ENCODE assay signal across 5 worm cellular contexts in genomic region chrV:14848510-14849206, ce11.
TF ChIP-seq lines count a peak whose summit lies in the region.

No protein-coding gene starts in this region.

TF ChIP-seq in whole organism, L1 larva, 84 proteins besides CTCF, POLR2A, EP300 and RAD21 (continued from another document and continues in another):
- peak in 2 of 3 experiments; percentile 9 to 46 for TF ChIP-seq dpl-1 (GFP tag; optimal IDR thresholded peaks at IDR 0.05; lab: Kevin White, UChicago)
- peak; percentile 43 for TF ChIP-seq nhr-11 (tag; optimal IDR thresholded peaks at IDR 0.05; lab: Kevin White, UChicago)
- TF ChIP-seq C04F5.9 (tag; optimal IDR thresholded peaks at IDR 0.05; lab: Kevin White, UChicago), result peak; percentile 16
- peak; percentile 91 for TF ChIP-seq nhr-71 (tag; optimal IDR thresholded peaks at IDR 0.05; lab: Kevin White, UChicago)
- TF ChIP-seq vab-15 (tag; optimal IDR thresholded peaks at IDR 0.05; lab: Kevin White, UChicago), result peak; percentile 75
- TF ChIP-seq pax-3 (tag; optimal IDR thresholded peaks at IDR 0.05; lab: Kevin White, UChicago), result peak; percentile 14
- no peak for TF ChIP-seq Y116A8C.19 (tag; optimal IDR thresholded peaks at IDR 0.05; lab: Kevin White, UChicago; ENCODE audit: borderline replicate concordance)
- peak; percentile 81 for TF ChIP-seq mep-1 (tag; optimal IDR thresholded peaks at IDR 0.05; lab: Kevin White, UChicago)
- peak; percentile 42; the same call in 1 of the 2 replicates for TF ChIP-seq grh-1 (GFP tag; IDR thresholded peaks at IDR 0.05; lab: Robert Waterston, UW)
- TF ChIP-seq lin-13 (GFP tag; optimal IDR thresholded peaks at IDR 0.05; lab: Kevin White, UChicago), result no peak
- peak; percentile 42 for TF ChIP-seq nhr-90 (tag; optimal IDR thresholded peaks at IDR 0.05; lab: Kevin White, UChicago; ENCODE audit: poor library complexity)
- TF ChIP-seq C16A3.4 (tag; optimal IDR thresholded peaks at IDR 0.05; lab: Kevin White, UChicago), result peak; percentile 26
- peak; percentile 63 for TF ChIP-seq dsc-1 (tag; optimal IDR thresholded peaks at IDR 0.05; lab: Kevin White, UChicago)
- no peak for TF ChIP-seq ets-5 (GFP tag; IDR thresholded peaks at IDR 0.05; lab: Robert Waterston, UW)
- peak; percentile 24 to 81 for TF ChIP-seq lin-35 (GFP tag; optimal IDR thresholded peaks at IDR 0.05; lab: Kevin White, UChicago)
- no peak for TF ChIP-seq pag-3 (tag; optimal IDR thresholded peaks at IDR 0.05; lab: Kevin White, UChicago; ENCODE audit: borderline replicate concordance, insufficient read depth)
- 0 out of 2 replicates have a peak, but pooled peaks have one; percentile 15 for TF ChIP-seq unc-98 (GFP tag; IDR thresholded peaks at IDR 0.05; lab: Robert Waterston, UW)
- TF ChIP-seq nhr-77 (tag; optimal IDR thresholded peaks at IDR 0.05; lab: Kevin White, UChicago), result no peak
- no peak for TF ChIP-seq ceh-8 (GFP tag; optimal IDR thresholded peaks at IDR 0.05; lab: Kevin White, UChicago)
- peak; percentile 70 for TF ChIP-seq unc-130 (tag; optimal IDR thresholded peaks at IDR 0.05; lab: Kevin White, UChicago)
- TF ChIP-seq elt-2 (tag; optimal IDR thresholded peaks at IDR 0.05; lab: Kevin White, UChicago), result peak; percentile 51
- TF ChIP-seq nhr-19 (GFP tag; conservative IDR thresholded peaks at IDR 0.05; lab: Robert Waterston, UW), result peak; percentile 78
- no peak for TF ChIP-seq nhr-12 (tag; optimal IDR thresholded peaks at IDR 0.05; lab: Kevin White, UChicago)
- TF ChIP-seq blmp-1 (tag; optimal IDR thresholded peaks at IDR 0.05; lab: Kevin White, UChicago), result peak; percentile 53
- TF ChIP-seq xbp-1 (tag; optimal IDR thresholded peaks at IDR 0.05; lab: Kevin White, UChicago), result peak; percentile 71

TF ChIP-seq in whole organism, L2 larva, 48 proteins besides CTCF, POLR2A, EP300 and RAD21 (continued from another document and continues in another):
- peak; percentile 76 for TF ChIP-seq nhr-6 (tag; optimal IDR thresholded peaks at IDR 0.05; lab: Kevin White, UChicago)
- TF ChIP-seq ama-1 (optimal IDR thresholded peaks at IDR 0.05; lab: Kevin White, UChicago), result peak; percentile 80
- no peak for TF ChIP-seq lin-39 (tag; optimal IDR thresholded peaks at IDR 0.05; lab: Kevin White, UChicago)
- TF ChIP-seq gmeb-1 (tag; optimal IDR thresholded peaks at IDR 0.05; lab: Kevin White, UChicago), result peak; percentile 55
- no peak for TF ChIP-seq egl-27 (tag; optimal IDR thresholded peaks at IDR 0.05; lab: Kevin White, UChicago)
- TF ChIP-seq elt-3 (tag; optimal IDR thresholded peaks at IDR 0.05; lab: Kevin White, UChicago), result no peak
- TF ChIP-seq nhr-25 (tag; optimal IDR thresholded peaks at IDR 0.05; lab: Kevin White, UChicago), result peak; percentile 79
- TF ChIP-seq R02D3.7 (tag; optimal IDR thresholded peaks at IDR 0.05; lab: Kevin White, UChicago), result no peak
- peak; percentile 63 for TF ChIP-seq C34F6.9 (tag; optimal IDR thresholded peaks at IDR 0.05; lab: Kevin White, UChicago)
- no peak for TF ChIP-seq nhr-12 (tag; optimal IDR thresholded peaks at IDR 0.05; lab: Kevin White, UChicago)
- no peak for TF ChIP-seq alr-1 (tag; optimal IDR thresholded peaks at IDR 0.05; lab: Kevin White, UChicago)
- peak; percentile 98 for TF ChIP-seq crh-2 (tag; optimal IDR thresholded peaks at IDR 0.05; lab: Kevin White, UChicago)
- peak; percentile 23 for TF ChIP-seq snpc-4 (tag; optimal IDR thresholded peaks at IDR 0.05; lab: Kevin White, UChicago)
- TF ChIP-seq ceh-16 (tag; optimal IDR thresholded peaks at IDR 0.05; lab: Kevin White, UChicago), result no peak
- TF ChIP-seq nhr-237 (tag; optimal IDR thresholded peaks at IDR 0.05; lab: Kevin White, UChicago), result no peak
- peak; percentile 16 for TF ChIP-seq ztf-4 (tag; optimal IDR thresholded peaks at IDR 0.05; lab: Kevin White, UChicago)
- TF ChIP-seq ztf-1 (GFP tag; conservative IDR thresholded peaks at IDR 0.05; lab: Robert Waterston, UW), result no peak
- no peak for TF ChIP-seq Y55F3AM.14 (GFP tag; optimal IDR thresholded peaks at IDR 0.05; lab: Kevin White, UChicago)
- TF ChIP-seq skn-1 (tag; optimal IDR thresholded peaks at IDR 0.05; lab: Kevin White, UChicago), result no peak
- TF ChIP-seq ceh-82 (tag; optimal IDR thresholded peaks at IDR 0.05; lab: Kevin White, UChicago), result no peak
- TF ChIP-seq lsy-2 (tag; optimal IDR thresholded peaks at IDR 0.05; lab: Kevin White, UChicago), result peak in 1 of 2 experiments; percentile 72
- TF ChIP-seq fos-1 (tag; optimal IDR thresholded peaks at IDR 0.05; lab: Kevin White, UChicago), result peak; percentile 23
- TF ChIP-seq nhr-10 (tag; optimal IDR thresholded peaks at IDR 0.05; lab: Kevin White, UChicago), result no peak
- TF ChIP-seq nhr-77 (tag; optimal IDR thresholded peaks at IDR 0.05; lab: Kevin White, UChicago), result no peak
- TF ChIP-seq nhr-21 (tag; optimal IDR thresholded peaks at IDR 0.05; lab: Kevin White, UChicago), result peak; percentile 40
- TF ChIP-seq dmd-4 (tag; optimal IDR thresholded peaks at IDR 0.05; lab: Kevin White, UChicago), result no peak
- TF ChIP-seq unc-39 (tag; optimal IDR thresholded peaks at IDR 0.05; lab: Kevin White, UChicago), result no peak
- TF ChIP-seq peb-1 (tag; optimal IDR thresholded peaks at IDR 0.05; lab: Kevin White, UChicago), result no peak

TF ChIP-seq in whole organism, L3 larva, 47 proteins besides CTCF, POLR2A, EP300 and RAD21 (continued from another document and continues in another):
- TF ChIP-seq nhr-67 (tag; optimal IDR thresholded peaks at IDR 0.05; lab: Kevin White, UChicago), result no peak
- no peak for TF ChIP-seq nhr-237 (tag; optimal IDR thresholded peaks at IDR 0.05; lab: Kevin White, UChicago)
- no peak for TF ChIP-seq snpc-4 (tag; optimal IDR thresholded peaks at IDR 0.05; lab: Kevin White, UChicago)
- TF ChIP-seq fkh-10 (GFP tag; optimal IDR thresholded peaks at IDR 0.05; lab: Kevin White, UChicago), result no peak
- no peak for TF ChIP-seq fos-1 (tag; optimal IDR thresholded peaks at IDR 0.05; lab: Kevin White, UChicago)
- peak; percentile 76 for TF ChIP-seq elt-2 (tag; optimal IDR thresholded peaks at IDR 0.05; lab: Kevin White, UChicago)
- TF ChIP-seq R02D3.7 (tag; optimal IDR thresholded peaks at IDR 0.05; lab: Kevin White, UChicago), result no peak
- TF ChIP-seq lsy-12 (tag; optimal IDR thresholded peaks at IDR 0.05; lab: Kevin White, UChicago), result no peak
- peak; percentile 28 for TF ChIP-seq lin-39 (tag; optimal IDR thresholded peaks at IDR 0.05; lab: Kevin White, UChicago)
- no peak for TF ChIP-seq egl-27 (tag; optimal IDR thresholded peaks at IDR 0.05; lab: Kevin White, UChicago)
- no peak for TF ChIP-seq zag-1 (tag; optimal IDR thresholded peaks at IDR 0.05; lab: Kevin White, UChicago)
- peak; percentile 64 for TF ChIP-seq nhr-25 (tag; optimal IDR thresholded peaks at IDR 0.05; lab: Kevin White, UChicago)
- no peak for TF ChIP-seq fkh-2 (tag; optimal IDR thresholded peaks at IDR 0.05; lab: Kevin White, UChicago)
- TF ChIP-seq nhr-76 (tag; optimal IDR thresholded peaks at IDR 0.05; lab: Kevin White, UChicago), result no peak
- peak; percentile 66 for TF ChIP-seq pha-4 (tag; optimal IDR thresholded peaks at IDR 0.05; lab: Kevin White, UChicago)
- no peak for TF ChIP-seq eor-1 (tag; optimal IDR thresholded peaks at IDR 0.05; lab: Kevin White, UChicago)
- TF ChIP-seq nhr-77 (tag; optimal IDR thresholded peaks at IDR 0.05; lab: Kevin White, UChicago), result no peak
- no peak for TF ChIP-seq nhr-43 (tag; optimal IDR thresholded peaks at IDR 0.05; lab: Kevin White, UChicago; ENCODE audit: poor library complexity, severe bottlenecking)
- no peak for TF ChIP-seq ceh-9 (tag; optimal IDR thresholded peaks at IDR 0.05; lab: Kevin White, UChicago)
- no peak for TF ChIP-seq ztf-11 (tag; optimal IDR thresholded peaks at IDR 0.05; lab: Kevin White, UChicago)
- no peak for TF ChIP-seq nhr-12 (tag; optimal IDR thresholded peaks at IDR 0.05; lab: Kevin White, UChicago)
- no peak for TF ChIP-seq nhr-28 (tag; optimal IDR thresholded peaks at IDR 0.05; lab: Kevin White, UChicago)
- TF ChIP-seq aly-2 (tag; optimal IDR thresholded peaks at IDR 0.05; lab: Kevin White, UChicago), result no peak
- TF ChIP-seq hmg-11 (tag; optimal IDR thresholded peaks at IDR 0.05; lab: Kevin White, UChicago), result peak; percentile 24
- TF ChIP-seq mml-1 (tag; optimal IDR thresholded peaks at IDR 0.05; lab: Kevin White, UChicago), result no peak
- no peak for TF ChIP-seq unc-39 (tag; optimal IDR thresholded peaks at IDR 0.05; lab: Kevin White, UChicago)
- TF ChIP-seq sea-2 (GFP tag; optimal IDR thresholded peaks at IDR 0.05; lab: Kevin White, UChicago), result no peak
- no peak for TF ChIP-seq lin-15B (tag; optimal IDR thresholded peaks at IDR 0.05; lab: Kevin White, UChicago)
- peak; percentile 7 for TF ChIP-seq jun-1 (tag; optimal IDR thresholded peaks at IDR 0.05; lab: Kevin White, UChicago)
- TF ChIP-seq egl-5 (tag; optimal IDR thresholded peaks at IDR 0.05; lab: Kevin White, UChicago), result no peak

TF ChIP-seq in whole organism, L4 larva, 104 proteins besides CTCF, POLR2A, EP300 and RAD21 (continued from another document and continues in another):
- TF ChIP-seq daf-16 (GFP tag; optimal IDR thresholded peaks at IDR 0.05; lab: Kevin White, UChicago) (peak in 1 of 2 experiments; percentile 52), daf-16 (tag; optimal IDR thresholded peaks at IDR 0.05; lab: Kevin White, UChicago) (peak; percentile 93), gei-8 (GFP tag; optimal IDR thresholded peaks at IDR 0.05; lab: Kevin White, UChicago) (peak; percentile 43), mep-1 (tag; optimal IDR thresholded peaks at IDR 0.05; lab: Kevin White, UChicago) (peak; percentile 75), ztf-11 (tag; optimal IDR thresholded peaks at IDR 0.05; lab: Kevin White, UChicago) (no peak), nhr-6 (tag; optimal IDR thresholded peaks at IDR 0.05; lab: Kevin White, UChicago) (peak; percentile 38), mes-2 (tag; optimal IDR thresholded peaks at IDR 0.05; lab: Kevin White, UChicago; ENCODE audit: poor library complexity, severe bottlenecking) (peak; percentile 44), nhr-28 (tag; optimal IDR thresholded peaks at IDR 0.05; lab: Kevin White, UChicago) (peak; percentile 75), T26A8.4 (GFP tag; IDR thresholded peaks at IDR 0.05; lab: Robert Waterston, UW) (peak; percentile 53), aha-1 (tag; lab: Kevin White, UChicago) (peak; percentile 75), nhr-48 (tag; optimal IDR thresholded peaks at IDR 0.05; lab: Kevin White, UChicago) (peak; percentile 67), cey-2 (tag; optimal IDR thresholded peaks at IDR 0.05; lab: Kevin White, UChicago; ENCODE audit: borderline replicate concordance, insufficient read depth) (peak; percentile 85), mdl-1 (tag; optimal IDR thresholded peaks at IDR 0.05; lab: Kevin White, UChicago) (peak; percentile 67 to 96), dmd-6 (GFP tag; IDR thresholded peaks at IDR 0.05; lab: Robert Waterston, UW) (peak; percentile 84), spr-1 (tag; optimal IDR thresholded peaks at IDR 0.05; lab: Kevin White, UChicago) (no peak), madf-9 (GFP tag; conservative IDR thresholded peaks at IDR 0.05; lab: Robert Waterston, UW) (0 out of 2 replicates have a peak, but pooled peaks have one; percentile 8), saeg-2 (GFP tag; IDR thresholded peaks at IDR 0.05; lab: Robert Waterston, UW) (no peak), unc-39 (tag; optimal IDR thresholded peaks at IDR 0.05; lab: Kevin White, UChicago) (no peak), ceh-28 (tag; optimal IDR thresholded peaks at IDR 0.05; lab: Kevin White, UChicago) (no peak), egl-43 (GFP tag; IDR thresholded peaks at IDR 0.05; lab: Robert Waterston, UW) (no peak), zfp-3 (GFP tag; conservative IDR thresholded peaks at IDR 0.05; lab: Robert Waterston, UW) (no peak), tra-1 (GFP tag; IDR thresholded peaks at IDR 0.05; lab: Robert Waterston, UW) (peak; percentile 90), aly-2 (tag; optimal IDR thresholded peaks at IDR 0.05; lab: Kevin White, UChicago) (no peak), lin-1 (GFP tag; IDR thresholded peaks at IDR 0.05; lab: Robert Waterston, UW) (peak; percentile 67; the same call in 1 of the 2 replicates), Y75B8A.6 (GFP tag; IDR thresholded peaks at IDR 0.05; lab: Robert Waterston, UW) (no peak), mxl-3 (GFP tag; optimal IDR thresholded peaks at IDR 0.05; lab: Kevin White, UChicago) (peak; percentile 84), sdz-12 (GFP tag; optimal IDR thresholded peaks at IDR 0.05; lab: Kevin White, UChicago) (no peak), R02D3.7 (tag; optimal IDR thresholded peaks at IDR 0.05; lab: Kevin White, UChicago) (no peak), php-3 (GFP tag; IDR thresholded peaks at IDR 0.05; lab: Robert Waterston, UW) (peak; percentile 90), hlh-30 (tag; optimal IDR thresholded peaks at IDR 0.05; lab: Kevin White, UChicago; ENCODE audit: insufficient read depth) (peak; percentile 98)

TF ChIP-seq in whole organism, young adult, 124 proteins besides CTCF, POLR2A, EP300 and RAD21 (continued from another document and continues in another):
- TF ChIP-seq hlh-12 (tag; optimal IDR thresholded peaks at IDR 0.05; lab: Kevin White, UChicago), result no peak
- no peak for TF ChIP-seq F57A8.1 (GFP tag; optimal IDR thresholded peaks at IDR 0.05; lab: Kevin White, UChicago)
- peak; percentile 62 for TF ChIP-seq K11D2.4 (GFP tag; IDR thresholded peaks at IDR 0.05; lab: Robert Waterston, UW)
- TF ChIP-seq Y53F4B.3 (GFP tag; IDR thresholded peaks at IDR 0.05; lab: Robert Waterston, UW), result no peak
- no peak for TF ChIP-seq Y56A3A.18 (GFP tag; IDR thresholded peaks at IDR 0.05; lab: Robert Waterston, UW)
- peak; percentile 28; the same call in 1 of the 2 replicates for TF ChIP-seq B0336.3 (GFP tag; IDR thresholded peaks at IDR 0.05; lab: Robert Waterston, UW)
- peak; percentile 44 for TF ChIP-seq nhr-90 (tag; optimal IDR thresholded peaks at IDR 0.05; lab: Kevin White, UChicago)
- TF ChIP-seq Y95B8A.8 (GFP tag; IDR thresholded peaks at IDR 0.05; lab: Robert Waterston, UW), result no peak
- TF ChIP-seq F10E7.11 (tag; optimal IDR thresholded peaks at IDR 0.05; lab: Kevin White, UChicago), result no peak
- no peak for TF ChIP-seq B0019.2 (GFP tag; conservative IDR thresholded peaks at IDR 0.05; lab: Robert Waterston, UW)
- no peak for TF ChIP-seq lag-1 (GFP tag; IDR thresholded peaks at IDR 0.05; lab: Robert Waterston, UW)
- TF ChIP-seq ceh-40 (GFP tag; IDR thresholded peaks at IDR 0.05; lab: Robert Waterston, UW), result no peak
- no peak for TF ChIP-seq xnd-1 (tag; optimal IDR thresholded peaks at IDR 0.05; lab: Kevin White, UChicago)
- peak; percentile 46; the same call in 1 of the 2 replicates for TF ChIP-seq cebp-1 (GFP tag; IDR thresholded peaks at IDR 0.05; lab: Robert Waterston, UW)
- peak; percentile 75 for TF ChIP-seq cebp-1 (tag; optimal IDR thresholded peaks at IDR 0.05; lab: Kevin White, UChicago)
- TF ChIP-seq madf-10 (tag; optimal IDR thresholded peaks at IDR 0.05; lab: Kevin White, UChicago), result peak; percentile 66
- TF ChIP-seq B0035.1 (tag; optimal IDR thresholded peaks at IDR 0.05; lab: Kevin White, UChicago), result no peak
- TF ChIP-seq snpc-4 (GFP tag; optimal IDR thresholded peaks at IDR 0.05; lab: Kevin White, UChicago), result no peak
- TF ChIP-seq snpc-4 (tag; optimal IDR thresholded peaks at IDR 0.05; lab: Kevin White, UChicago), result peak in 1 of 4 experiments; percentile 47
- no peak for TF ChIP-seq dpff-1 (tag; optimal IDR thresholded peaks at IDR 0.05; lab: Kevin White, UChicago)
- peak; percentile 4 for TF ChIP-seq F52B5.7 (tag; optimal IDR thresholded peaks at IDR 0.05; lab: Kevin White, UChicago)
- peak; percentile 33 for TF ChIP-seq K12H6.12 (tag; optimal IDR thresholded peaks at IDR 0.05; lab: Kevin White, UChicago)
- TF ChIP-seq attf-5 (GFP tag; optimal IDR thresholded peaks at IDR 0.05; lab: Kevin White, UChicago), result peak; percentile 72
- TF ChIP-seq ceh-79 (tag; optimal IDR thresholded peaks at IDR 0.05; lab: Kevin White, UChicago), result no peak
- TF ChIP-seq ztf-26 (tag; optimal IDR thresholded peaks at IDR 0.05; lab: Kevin White, UChicago), result peak; percentile 65
- TF ChIP-seq let-526 (GFP tag; IDR thresholded peaks at IDR 0.05; lab: Robert Waterston, UW), result peak; percentile 55
- peak; percentile 72; the same call in 1 of the 2 replicates for TF ChIP-seq pbrm-1 (GFP tag; IDR thresholded peaks at IDR 0.05; lab: Robert Waterston, UW)
- no peak for TF ChIP-seq sea-2 (GFP tag; IDR thresholded peaks at IDR 0.05; lab: Robert Waterston, UW)
- no peak for TF ChIP-seq zfh-2 (GFP tag; conservative IDR thresholded peaks at IDR 0.05; lab: Robert Waterston, UW)
- TF ChIP-seq ekl-4 (GFP tag; IDR thresholded peaks at IDR 0.05; lab: Robert Waterston, UW), result 0 out of 2 replicates have a peak, but pooled peaks have one; percentile 32
- TF ChIP-seq rec-8 (tag; optimal IDR thresholded peaks at IDR 0.05; lab: Kevin White, UChicago), result no peak
- no peak for TF ChIP-seq F37B4.10 (GFP tag; IDR thresholded peaks at IDR 0.05; lab: Robert Waterston, UW)
- TF ChIP-seq ztf-28 (GFP tag; IDR thresholded peaks at IDR 0.05; lab: Robert Waterston, UW), result no peak
- no peak for TF ChIP-seq efl-1 (GFP tag; optimal IDR thresholded peaks at IDR 0.05; lab: Kevin White, UChicago)
- TF ChIP-seq F23B12.7 (tag; optimal IDR thresholded peaks at IDR 0.05; lab: Kevin White, UChicago; ENCODE audit: insufficient read depth), result no peak
